Worm (Caenorhabditis elegans): ENCODE measurements around the gene F54D8.6.

The F54D8.6 gene

DNA sequence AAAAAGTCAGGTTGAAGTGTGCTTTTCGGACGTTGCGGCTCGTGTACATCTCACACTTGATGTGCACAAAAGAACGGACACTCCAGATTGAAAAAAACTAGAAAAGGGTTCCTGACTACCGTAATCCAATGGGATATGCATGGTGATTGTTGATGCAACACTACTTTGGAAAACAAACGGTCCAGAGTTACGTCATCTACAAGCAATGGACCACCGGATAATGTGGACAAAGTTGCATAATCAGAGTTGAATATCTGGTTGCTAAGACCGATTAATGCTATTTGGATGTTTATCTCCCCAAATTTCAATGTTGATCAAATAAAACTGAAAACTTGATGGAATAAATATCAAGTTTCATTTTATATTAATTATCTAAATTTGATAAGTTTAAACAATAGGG, 47.2 kb downstream of the F54D8.6 start:
- TF ChIP-seq tlf-1 (GFP tag; optimal IDR thresholded peaks at IDR 0.05) (no peak), mel-28 (tag; optimal IDR thresholded peaks at IDR 0.05; ENCODE audit: borderline replicate concordance) (no peak), efl-1 (GFP tag; optimal IDR thresholded peaks at IDR 0.05) (no peak), die-1 (tag; optimal IDR thresholded peaks at IDR 0.05) (no peak), F57C9.4 (tag; optimal IDR thresholded peaks at IDR 0.05) (no peak), akir-1 (GFP tag; optimal IDR thresholded peaks at IDR 0.05) (no peak), ccch-3 (GFP tag; optimal IDR thresholded peaks at IDR 0.05) (no peak), egl-18 (GFP tag; IDR thresholded peaks at IDR 0.05) (no peak), D2030.7 (GFP tag; IDR thresholded peaks at IDR 0.05) (no peak), ztf-25 (GFP tag; IDR thresholded peaks at IDR 0.05) (no peak), let-607 (tag; optimal IDR thresholded peaks at IDR 0.05) (no peak), T26A5.8 (tag; optimal IDR thresholded peaks at IDR 0.05) (no peak), nhr-120 (GFP tag; IDR thresholded peaks at IDR 0.05) (no peak), aptf-3 (GFP tag; IDR thresholded peaks at IDR 0.05) (no peak)

DNA sequence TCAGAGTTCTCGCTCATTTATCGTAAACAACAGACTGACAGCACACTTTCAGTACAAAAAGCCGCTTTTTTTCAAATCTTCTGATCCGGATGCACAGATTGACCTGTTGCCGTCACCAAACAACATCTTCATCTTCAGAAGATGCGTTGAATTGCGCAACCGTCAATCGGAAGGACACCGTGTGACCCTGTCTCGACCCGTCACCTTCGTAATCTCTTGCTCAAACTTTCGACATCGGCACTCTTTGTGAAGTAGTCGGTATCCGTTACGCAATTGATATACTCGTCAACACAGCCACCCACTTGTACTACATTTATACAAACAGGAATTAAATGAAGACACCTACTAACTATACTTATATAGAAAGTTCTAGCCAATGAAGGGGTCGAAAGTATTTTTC, 48.2 kb downstream of the F54D8.6 start:
- TF ChIP-seq cebp-1 (GFP tag; IDR thresholded peaks at IDR 0.05) (no peak), cebp-1 (tag; optimal IDR thresholded peaks at IDR 0.05) (no peak), unc-62 (GFP tag; optimal IDR thresholded peaks at IDR 0.05) (peak; percentile 4)

DNA sequence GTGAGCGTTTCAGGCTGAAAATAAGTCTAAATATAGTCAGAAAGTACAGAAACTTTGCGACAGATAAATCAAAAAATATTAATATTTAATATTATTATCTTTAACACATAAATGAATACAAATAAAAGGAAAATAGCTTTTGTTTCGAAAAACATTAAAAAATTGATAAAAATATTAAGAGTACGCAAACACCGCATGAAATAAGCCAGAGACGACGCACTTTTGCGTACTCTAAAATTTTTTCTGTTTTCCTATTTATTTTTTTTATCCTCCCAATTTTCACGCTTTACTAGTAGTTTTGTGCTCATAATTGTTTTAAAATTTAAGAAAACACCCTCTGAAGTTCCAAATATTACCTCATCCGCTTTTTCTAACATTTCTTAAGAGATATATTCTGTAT, 50.4 kb downstream of the F54D8.6 start, which contains the start of the genes rbm-42 and grwd-1:
rbm-42 (minus strand) TSS at position 93 of the 400 bp plus-strand sequence.
grwd-1 (plus strand) TSS at position 328 of the 400 bp plus-strand sequence.
- TF ChIP-seq gei-17 (GFP tag; optimal IDR thresholded peaks at IDR 0.05) (no peak), nhr-90 (tag; optimal IDR thresholded peaks at IDR 0.05) (no peak), ceh-58 (GFP tag; IDR thresholded peaks at IDR 0.05) (no peak), attf-5 (GFP tag; optimal IDR thresholded peaks at IDR 0.05) (peak; percentile 42), snpc-4 (GFP tag; optimal IDR thresholded peaks at IDR 0.05) (peak; percentile 58), snpc-4 (tag; optimal IDR thresholded peaks at IDR 0.05) (no peak), bed-2 (GFP tag; IDR thresholded peaks at IDR 0.05) (no peak), F23B12.7 (tag; optimal IDR thresholded peaks at IDR 0.05; ENCODE audit: insufficient read depth) (no peak), F33H1.4 (GFP tag; IDR thresholded peaks at IDR 0.05) (no peak)

DNA sequence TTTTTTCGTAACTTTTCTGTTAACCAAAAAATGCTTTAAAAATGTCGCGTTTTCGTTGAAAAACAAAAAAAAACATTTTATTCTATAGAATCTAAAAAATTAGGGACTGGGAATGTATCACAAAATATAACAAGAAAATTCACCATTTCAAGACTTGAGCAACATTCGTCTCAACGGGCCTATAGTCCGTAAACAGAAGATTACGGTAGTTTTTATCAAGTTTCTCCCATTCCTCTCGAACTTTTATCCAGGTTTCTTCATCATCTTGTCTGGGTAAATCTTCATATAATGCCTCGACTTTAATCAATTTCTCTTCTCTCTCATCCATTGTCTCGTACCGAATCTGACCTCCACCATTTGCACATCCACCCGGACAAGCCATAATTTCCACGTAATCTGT, 52.6 kb downstream of the F54D8.6 start:
- no peak for TF ChIP-seq zfh-2 (GFP tag; conservative IDR thresholded peaks at IDR 0.05)
- TF ChIP-seq C06A6.2 (GFP tag; conservative IDR thresholded peaks at IDR 0.05): no peak
- TF ChIP-seq Y53G8AR.9 (GFP tag; conservative IDR thresholded peaks at IDR 0.05): peak; percentile 54; the same call in 1 of the 2 replicates
- TF ChIP-seq Y56A3A.18 (GFP tag; IDR thresholded peaks at IDR 0.05): 0 out of 2 replicates have a peak, but pooled peaks have one; percentile 41
- TF ChIP-seq hsf-1 (GFP tag; IDR thresholded peaks at IDR 0.05): no peak
- TF ChIP-seq F49E8.2 (tag; optimal IDR thresholded peaks at IDR 0.05; ENCODE audit: insufficient read depth): peak; percentile 57
- TF ChIP-seq lsy-27 (tag; optimal IDR thresholded peaks at IDR 0.05; ENCODE audit: borderline replicate concordance, insufficient read depth): no peak
- 0 out of 2 replicates have a peak, but pooled peaks have one; percentile 31 for TF ChIP-seq Y79H2A.3 (GFP tag; conservative IDR thresholded peaks at IDR 0.05)
- TF ChIP-seq ama-1 (optimal IDR thresholded peaks at IDR 0.05): no peak
- no peak for TF ChIP-seq ama-1 (GFP tag; optimal IDR thresholded peaks at IDR 0.05)
- peak; percentile 2 for TF ChIP-seq lsl-1 (GFP tag; optimal IDR thresholded peaks at IDR 0.05)
- TF ChIP-seq rpc-1 (optimal IDR thresholded peaks at IDR 0.05): no peak
- no peak for TF ChIP-seq rpc-1 (tag; optimal IDR thresholded peaks at IDR 0.05)
- no peak for TF ChIP-seq lir-1 (GFP tag; conservative IDR thresholded peaks at IDR 0.05)
